Worm (Caenorhabditis elegans) whole organism, late embryonic: Measurements from ENCODE around the gene sre-5.

ENCODE experiments used
- C08G9.2 ChIP-seq: sonication (generic microtip); optimal IDR thresholded peaks from 2 replicates; lab custom pipeline; 2016; ENCODE audit warnings: mild to moderate bottlenecking, missing genetic modification characterization, moderate library complexity, missing compliant biosample characterization
- C38D4.7 ChIP-seq: fragments of 200-800 bp; sonication (Bioruptor generic); optimal IDR thresholded peaks from 2 replicates; lab custom pipeline; 2018; ENCODE audit warnings: mild to moderate bottlenecking, missing genetic modification characterization, moderate library complexity, missing compliant biosample characterization
- F13H6.1 ChIP-seq: sonication (generic microtip); optimal IDR thresholded peaks from 2 replicates; lab custom pipeline; 2016; ENCODE audit warnings: missing genetic modification characterization, missing compliant biosample characterization
- T23F11.4 ChIP-seq: fragments of 200-800 bp; sonication (Bioruptor generic); optimal IDR thresholded peaks from 2 replicates; lab custom pipeline; 2018; ENCODE audit warnings: mild to moderate bottlenecking, missing genetic modification characterization, missing compliant biosample characterization
- ceh-14 ChIP-seq: sonication (generic microtip); optimal IDR thresholded peaks from 2 replicates; lab custom pipeline; 2016; ENCODE audit warnings: missing genotype, missing genetic modification characterization, missing compliant biosample characterization
- ceh-31 ChIP-seq: sonication (generic microtip); optimal IDR thresholded peaks from 2 replicates; lab custom pipeline; 2016; ENCODE audit warnings: missing genetic modification characterization, missing compliant biosample characterization
- ceh-48 ChIP-seq: sonication (generic microtip); optimal IDR thresholded peaks from 2 replicates; lab custom pipeline; 2016; ENCODE audit warnings: missing genetic modification characterization, inconsistent platforms, missing compliant biosample characterization
- ceh-9 ChIP-seq: sonication (generic microtip); optimal IDR thresholded peaks from 2 replicates; lab custom pipeline; 2016; ENCODE audit warnings: mild to moderate bottlenecking, missing genetic modification characterization, inconsistent platforms, missing compliant biosample characterization
- elt-2 ChIP-seq: sonication (generic microtip); optimal IDR thresholded peaks from 2 replicates; lab custom pipeline; 2016; ENCODE audit warnings: missing genetic modification reagents, missing genetic modification characterization, missing compliant biosample characterization
- elt-4 ChIP-seq: sonication (generic microtip); optimal IDR thresholded peaks from 2 replicates; lab custom pipeline; 2016; ENCODE audit warnings: missing genetic modification characterization, missing compliant biosample characterization
- eyg-1 ChIP-seq: sonication (generic microtip); optimal IDR thresholded peaks from 2 replicates; lab custom pipeline; 2016; ENCODE audit warnings: missing genotype, missing genetic modification characterization, missing compliant biosample characterization
- fax-1 ChIP-seq: sonication (generic microtip); optimal IDR thresholded peaks from 2 replicates; lab custom pipeline; 2016; ENCODE audit warnings: missing genotype, missing genetic modification characterization, missing compliant biosample characterization
- hlh-13 ChIP-seq: fragments of 200-800 bp; sonication (Bioruptor generic); optimal IDR thresholded peaks from 2 replicates; lab custom pipeline; 2018; ENCODE audit warnings: mild to moderate bottlenecking, missing genetic modification characterization, missing compliant biosample characterization
- hlh-30 ChIP-seq: sonication (generic microtip); optimal IDR thresholded peaks from 2 replicates; lab custom pipeline; 2017; ENCODE audit warnings: antibody characterized with exemption, missing genetic modification characterization, missing compliant biosample characterization; ENCODE audit not compliant: insufficient read depth
- hlh-6 ChIP-seq: sonication (generic microtip); optimal IDR thresholded peaks from 2 replicates; lab custom pipeline; 2016; ENCODE audit warnings: missing genotype, missing genetic modification characterization, missing compliant biosample characterization
- hlh-8 ChIP-seq: sonication (generic microtip); optimal IDR thresholded peaks from 2 replicates; lab custom pipeline; 2016; ENCODE audit warnings: missing genotype, missing genetic modification characterization, missing compliant biosample characterization
- lin-11 ChIP-seq: fragments of 200-800 bp; sonication (Bioruptor generic); optimal IDR thresholded peaks from 2 replicates; lab custom pipeline; 2018; ENCODE audit warnings: mild to moderate bottlenecking, missing genetic modification characterization, missing compliant biosample characterization
- mec-3 ChIP-seq: sonication (generic microtip); optimal IDR thresholded peaks from 2 replicates; lab custom pipeline; 2016; ENCODE audit warnings: borderline replicate concordance, missing genetic modification characterization, missing compliant biosample characterization
- nfya-1 ChIP-seq: sonication (generic microtip); optimal IDR thresholded peaks from 2 replicates; lab custom pipeline; 2017; ENCODE audit warnings: missing genetic modification characterization, mild to moderate bottlenecking, missing compliant biosample characterization, antibody characterized with exemption, moderate library complexity
- nhr-232 ChIP-seq: sonication (generic microtip); optimal IDR thresholded peaks from 2 replicates; lab custom pipeline; 2016; ENCODE audit warnings: missing genetic modification characterization, missing compliant biosample characterization
- pat-9 ChIP-seq: fragments of 200-800 bp; sonication (Bioruptor generic); optimal IDR thresholded peaks from 2 replicates; lab custom pipeline; 2018; ENCODE audit warnings: mild to moderate bottlenecking, missing genetic modification characterization, moderate library complexity, missing compliant biosample characterization
- pax-1 ChIP-seq: fragments of 150-350 bp; optimal IDR thresholded peaks from 2 replicates; lab custom pipeline; 2014; ENCODE audit warnings: missing biosample characterization, missing genetic modification characterization
- ref-2 ChIP-seq: sonication (generic microtip); optimal IDR thresholded peaks from 2 replicates; lab custom pipeline; 2016; ENCODE audit warnings: missing genetic modification characterization, missing compliant biosample characterization
- rnt-1 ChIP-seq: sonication (generic microtip); optimal IDR thresholded peaks from 2 replicates; lab custom pipeline; 2016; ENCODE audit warnings: missing genetic modification characterization, missing compliant biosample characterization
- sdc-2 ChIP-seq: sonication (generic microtip); optimal IDR thresholded peaks from 2 replicates; lab custom pipeline; 2016; ENCODE audit warnings: missing genotype, missing genetic modification characterization, missing compliant biosample characterization
- sox-2 ChIP-seq: fragments of 200-800 bp; sonication (Bioruptor generic); IDR thresholded peaks from 2 replicates; pipeline ENCODE4 v1.3.6; 2022; ENCODE audit warnings: missing genetic modification reagents, missing genetic modification characterization, missing compliant biosample characterization
- sox-4 ChIP-seq: sonication (generic microtip); optimal IDR thresholded peaks from 2 replicates; lab custom pipeline; 2017; ENCODE audit warnings: mild to moderate bottlenecking, missing genetic modification characterization, inconsistent platforms, missing compliant biosample characterization
- syd-9 ChIP-seq: sonication (generic microtip); optimal IDR thresholded peaks from 2 replicates; lab custom pipeline; 2016; ENCODE audit warnings: mild to moderate bottlenecking, missing genetic modification characterization, moderate library complexity, missing compliant biosample characterization
- tbx-2 ChIP-seq: sonication (generic microtip); optimal IDR thresholded peaks from 2 replicates; lab custom pipeline; 2016; ENCODE audit warnings: missing genetic modification characterization, missing compliant biosample characterization
- ttx-3 ChIP-seq: sonication (generic microtip); optimal IDR thresholded peaks from 2 replicates; lab custom pipeline; 2016; ENCODE audit warnings: missing genetic modification reagents, missing genetic modification characterization, missing compliant biosample characterization
- unc-42 ChIP-seq: sonication (generic microtip); optimal IDR thresholded peaks from 2 replicates; lab custom pipeline; 2016; ENCODE audit warnings: missing genotype, missing genetic modification characterization, missing compliant biosample characterization
- unc-55 ChIP-seq: sonication (generic microtip); optimal IDR thresholded peaks from 2 replicates; lab custom pipeline; 2017; ENCODE audit warnings: missing biosample characterization, missing genetic modification reagents, missing genetic modification characterization
- unc-86 ChIP-seq: sonication (generic microtip); optimal IDR thresholded peaks from 2 replicates; lab custom pipeline; 2016; ENCODE audit warnings: missing genetic modification characterization, missing compliant biosample characterization
- ztf-16 ChIP-seq: sonication (generic microtip); optimal IDR thresholded peaks from 2 replicates; lab custom pipeline; 2017; ENCODE audit warnings: missing genetic modification characterization, missing compliant biosample characterization

sre-5 gene

ce11 chrIV:3515412-3516046 is 49.5 kb upstream of the sre-5 start (continued):
- TF ChIP-seq F13H6.1 (tag; lab: Kevin White, UChicago) = peak; percentile 50
- TF ChIP-seq ttx-3 (tag; lab: Kevin White, UChicago) = no peak
- peak; percentile 0 for TF ChIP-seq elt-2 (tag; lab: Kevin White, UChicago)
- no peak for TF ChIP-seq hlh-30 (tag; lab: Kevin White, UChicago)
- TF ChIP-seq ref-2 (tag; lab: Kevin White, UChicago) = peak; percentile 33
- no peak for TF ChIP-seq unc-86 (tag; lab: Kevin White, UChicago)
- TF ChIP-seq syd-9 (tag; lab: Kevin White, UChicago) = no peak
- no peak for TF ChIP-seq hlh-13 (GFP tag; lab: Kevin White, UChicago)
- TF ChIP-seq hlh-8 (tag; lab: Kevin White, UChicago) = no peak

ce11 chrIV:3516586-3516985 is 48.4 kb upstream of the sre-5 start, which contains the start of gene unc-33:
unc-33 (plus strand) TSS chrIV:3516886.
- TF ChIP-seq hlh-13 (GFP tag; lab: Kevin White, UChicago) (no peak), unc-42 (tag; lab: Kevin White, UChicago) (no peak), ttx-3 (tag; lab: Kevin White, UChicago) (no peak), pax-1 (tag; lab: Kevin White, UChicago) (no peak), tbx-2 (tag; lab: Kevin White, UChicago) (no peak), lin-11 (tag; lab: Kevin White, UChicago) (no peak), mec-3 (tag; lab: Kevin White, UChicago) (no peak), C08G9.2 (no peak), rnt-1 (no peak)

- TF ChIP-seq pat-9 (no peak), sox-4 (tag; lab: Kevin White, UChicago) (no peak), ceh-48 (tag; lab: Kevin White, UChicago) (no peak), hlh-6 (tag; lab: Kevin White, UChicago) (no peak), eyg-1 (tag; lab: Kevin White, UChicago) (no peak), nhr-232 (tag; lab: Kevin White, UChicago) (no peak), ztf-16 (no peak), ceh-14 (tag; lab: Kevin White, UChicago) (no peak), T23F11.4 (GFP tag; lab: Kevin White, UChicago) (no peak), ttx-3 (tag; lab: Kevin White, UChicago) (no peak), elt-4 (no peak), ref-2 (tag; lab: Kevin White, UChicago) (no peak)
These were observed 47.4 kb upstream of the sre-5 start for ce11 chrIV:3517582-3517981.

- peak; percentile 50 for TF ChIP-seq unc-55 (GFP tag; lab: Kevin White, UChicago)
- no peak for TF ChIP-seq sox-2
- peak; percentile 29 for TF ChIP-seq nfya-1
- TF ChIP-seq ceh-31 = peak; percentile 46
These were observed 45.6 kb upstream of the sre-5 start for ce11 chrIV:3519352-3519751.

ce11 chrIV:3520374-3520773 is 44.6 kb upstream of the sre-5 start:
- TF ChIP-seq fax-1 (tag; lab: Kevin White, UChicago) = no peak
- TF ChIP-seq ceh-9 (tag; lab: Kevin White, UChicago) = no peak
- TF ChIP-seq sdc-2 (tag; lab: Kevin White, UChicago) = no peak
- no peak for TF ChIP-seq C38D4.7 (GFP tag; lab: Kevin White, UChicago)
- TF ChIP-seq, all 69 proteins: peak for 0
